Worm (Caenorhabditis elegans) whole organism, late embryonic: ENCODE results near the gene F14H3.15.

Source experiments
- T23F11.4 ChIP-seq: fragments of 200-800 bp; sonication (Bioruptor generic); optimal IDR thresholded peaks from 2 replicates; lab custom pipeline; 2018; ENCODE audit warnings: mild to moderate bottlenecking, missing genetic modification characterization, missing compliant biosample characterization
- ama-1 ChIP-seq: fragments of 150-350 bp; optimal IDR thresholded peaks from 2 replicates; lab custom pipeline; 2014
- ceh-6 ChIP-seq: fragments of 200-800 bp; sonication (Bioruptor generic); optimal IDR thresholded peaks from 2 replicates; lab custom pipeline; 2018; ENCODE audit warnings: mild to moderate bottlenecking, missing genetic modification characterization, missing compliant biosample characterization
- elt-2 ChIP-seq: sonication (generic microtip); optimal IDR thresholded peaks from 2 replicates; lab custom pipeline; 2016; ENCODE audit warnings: missing genetic modification reagents, missing genetic modification characterization, missing compliant biosample characterization
- nfya-1 ChIP-seq: sonication (generic microtip); optimal IDR thresholded peaks from 2 replicates; lab custom pipeline; 2017; ENCODE audit warnings: missing genetic modification characterization, mild to moderate bottlenecking, missing compliant biosample characterization, antibody characterized with exemption, moderate library complexity
- pha-4 ChIP-seq: fragments of 150-350 bp; optimal IDR thresholded peaks from 2 replicates; lab custom pipeline; 2018; ENCODE audit warnings: missing biosample characterization, missing genetic modification reagents, missing genetic modification characterization
- pqm-1 ChIP-seq: sonication (generic microtip); optimal IDR thresholded peaks from 2 replicates; lab custom pipeline; 2016; ENCODE audit warnings: missing genetic modification characterization, missing compliant biosample characterization

- TF ChIP-seq pqm-1 (tag; lab: Kevin White, UChicago), result no peak
- no peak for TF ChIP-seq ceh-6 (GFP tag; lab: Kevin White, UChicago)
- no peak for TF ChIP-seq ama-1
- TF ChIP-seq pha-4 (tag; lab: Kevin White, UChicago), result no peak
- TF ChIP-seq elt-2 (tag; lab: Kevin White, UChicago), result no peak
- no peak for TF ChIP-seq nfya-1 (tag; lab: Kevin White, UChicago)
- TF ChIP-seq T23F11.4, result no peak
Observed at ce11 chrV:16060135-16060534, at the start of gene F14H3.15.
